Fruit fly (Drosophila melanogaster): ENCODE measurements around the gene CG33783.
A peak's percentile ranks its signal among the peaks of the same experiment; 100 is the strongest.

CG33783 gene

dm6 chr3R:10111815-10112185, 45.2 kb downstream of the CG33783 start (continued):
- TF ChIP-seq CG16813 (GFP tag; IDR thresholded peaks at IDR 0.05; ENCODE audit: partially characterized antibody) (no peak), tio (GFP tag; optimal IDR thresholded peaks at IDR 0.05) (peak; percentile 21), Atf-2 (GFP tag; optimal IDR thresholded peaks at IDR 0.05) (no peak), HmgD (GFP tag; optimal IDR thresholded peaks at IDR 0.05) (no peak), CG3065 (GFP tag; optimal IDR thresholded peaks at IDR 0.05) (no peak), hb (GFP tag; IDR thresholded peaks at IDR 0.05; ENCODE audit: partially characterized antibody) (no peak), Ets65A (GFP tag) (no peak), CG3281 (GFP tag; optimal IDR thresholded peaks at IDR 0.05) (peak; percentile 4), Atf3 (GFP tag; optimal IDR thresholded peaks at IDR 0.05) (no peak), CG10654 (GFP tag; optimal IDR thresholded peaks at IDR 0.05) (no peak), dm (GFP tag; optimal IDR thresholded peaks at IDR 0.05) (no peak), Nf-YB (GFP tag; optimal IDR thresholded peaks at IDR 0.05) (no peak), Vsx1 (GFP tag; optimal IDR thresholded peaks at IDR 0.05) (no peak), CG10979 (tag; optimal IDR thresholded peaks at IDR 0.05) (peak; percentile 50), Scr (GFP tag; IDR thresholded peaks at IDR 0.05; ENCODE audit: partially characterized antibody) (no peak), Hr51 (GFP tag; optimal IDR thresholded peaks at IDR 0.05) (no peak), CG10431 (GFP tag; optimal IDR thresholded peaks at IDR 0.05) (no peak), CG11696 (GFP tag; IDR thresholded peaks at IDR 0.05) (no peak), unpg (GFP tag; optimal IDR thresholded peaks at IDR 0.05) (peak; percentile 27), ab (GFP tag; optimal IDR thresholded peaks at IDR 0.05) (no peak), CG5245 (GFP tag; optimal IDR thresholded peaks at IDR 0.05) (no peak), CoRest (tag; optimal IDR thresholded peaks at IDR 0.05) (no peak), CG9215 (GFP tag; IDR thresholded peaks at IDR 0.05) (no peak), NFAT (GFP tag; IDR thresholded peaks at IDR 0.05) (no peak), gt (GFP tag; IDR thresholded peaks at IDR 0.05) (no peak), Hmr (GFP tag; optimal IDR thresholded peaks at IDR 0.05) (peak; percentile 2), Rfx (GFP tag; IDR thresholded peaks at IDR 0.05) (no peak), ro (GFP tag; IDR thresholded peaks at IDR 0.05) (no peak)

DNA sequence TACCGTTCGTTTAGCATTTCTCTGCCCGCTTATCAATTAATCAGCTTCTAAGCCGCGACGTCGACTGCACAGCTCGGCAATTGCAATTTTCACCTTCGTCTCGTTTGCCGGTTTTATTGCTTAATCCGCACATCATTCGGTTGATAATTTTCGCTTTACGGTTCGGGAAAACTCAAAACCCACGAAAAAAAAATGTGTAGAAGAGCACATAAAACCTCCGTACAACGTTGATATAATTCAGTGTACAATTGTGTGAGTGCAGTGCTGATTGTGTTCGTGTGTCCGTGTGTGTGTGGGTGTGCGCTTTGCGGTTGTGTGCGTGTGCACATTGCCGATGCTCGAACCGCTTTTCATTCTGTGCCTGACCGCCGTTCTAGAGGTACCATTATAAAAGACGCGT, 45.6 kb downstream of the CG33783 start, which contains the start of gene CAH7:
CAH7 (plus strand) TSS at position 43 of the 400 bp plus-strand sequence.
- TF ChIP-seq CG15479 (GFP tag; optimal IDR thresholded peaks at IDR 0.05), result peak; percentile 82
- no peak for TF ChIP-seq prd (optimal IDR thresholded peaks at IDR 0.05)
- TF ChIP-seq prd (GFP tag; IDR thresholded peaks at IDR 0.05), result no peak
- TF ChIP-seq vnd (GFP tag; IDR thresholded peaks at IDR 0.05; ENCODE audit: partially characterized antibody), result no peak
- no peak for TF ChIP-seq CG10979 (tag; optimal IDR thresholded peaks at IDR 0.05)
- no peak for TF ChIP-seq exex (tag; optimal IDR thresholded peaks at IDR 0.05)
- TF ChIP-seq dmrt99B (tag; optimal IDR thresholded peaks at IDR 0.05), result no peak
- TF ChIP-seq CG8478 (optimal IDR thresholded peaks at IDR 0.05), result peak; percentile 22
- peak; percentile 13 for TF ChIP-seq Med (GFP tag)
- no peak for TF ChIP-seq zf30C (GFP tag; optimal IDR thresholded peaks at IDR 0.05)
- no peak for TF ChIP-seq tll (GFP tag; optimal IDR thresholded peaks at IDR 0.05)
- no peak for TF ChIP-seq CG18619 (GFP tag; optimal IDR thresholded peaks at IDR 0.05)
- TF ChIP-seq CG18764 (GFP tag; optimal IDR thresholded peaks at IDR 0.05), result no peak
- no peak for TF ChIP-seq ranshi (GFP tag; IDR thresholded peaks at IDR 0.05)
- TF ChIP-seq hkb (optimal IDR thresholded peaks at IDR 0.05), result no peak
- TF ChIP-seq hkb (GFP tag; IDR thresholded peaks at IDR 0.05), result 0 out of 2 replicates have a peak, but pooled peaks have one; percentile 2
- TF ChIP-seq Ets65A (GFP tag), result no peak
- TF ChIP-seq bab2 (GFP tag; optimal IDR thresholded peaks at IDR 0.05), result no peak
- TF ChIP-seq shn (GFP tag; optimal IDR thresholded peaks at IDR 0.05), result no peak
- peak; percentile 82 for TF ChIP-seq cg (GFP tag; optimal IDR thresholded peaks at IDR 0.05)
- TF ChIP-seq stc (GFP tag; IDR thresholded peaks at IDR 0.05), result no peak
- TF ChIP-seq jumu (GFP tag; optimal IDR thresholded peaks at IDR 0.05), result no peak
- TF ChIP-seq cad (GFP tag; optimal IDR thresholded peaks at IDR 0.05), result peak; percentile 42
- TF ChIP-seq CG14014 (GFP tag; IDR thresholded peaks at IDR 0.05), result no peak
- TF ChIP-seq CG13296 (GFP tag; optimal IDR thresholded peaks at IDR 0.05), result no peak
- no peak for TF ChIP-seq CG15073 (GFP tag; optimal IDR thresholded peaks at IDR 0.05)
- 0 out of 4 replicates have a peak, but pooled peaks have one; percentile 59 for TF ChIP-seq chinmo (GFP tag; IDR thresholded peaks at IDR 0.05; ENCODE audit: partially characterized antibody)
